Worm (Caenorhabditis elegans) whole organism, L2 larva: ENCODE data around the gene T28C6.10.

ENCODE experiments used
- C34F6.9 ChIP-seq: fragments of 150-350 bp; optimal IDR thresholded peaks from 2 replicates; lab custom pipeline; 2014; ENCODE audit warnings: missing biosample characterization, missing genetic modification characterization
- F13H6.1 ChIP-seq: sonication (generic microtip); optimal IDR thresholded peaks from 2 replicates; lab custom pipeline; 2016; ENCODE audit warnings: missing genetic modification characterization, missing compliant biosample characterization
- R02D3.7 ChIP-seq: fragments of 150-350 bp; optimal IDR thresholded peaks from 2 replicates; lab custom pipeline; 2014; ENCODE audit warnings: missing biosample characterization, missing genetic modification characterization
- ZK546.5 ChIP-seq: sonication (generic microtip); optimal IDR thresholded peaks from 2 replicates; lab custom pipeline; 2017; ENCODE audit warnings: missing biosample characterization, missing genetic modification characterization
- alr-1 ChIP-seq: fragments of 150-350 bp; optimal IDR thresholded peaks from 2 replicates; lab custom pipeline; 2014; ENCODE audit warnings: missing biosample characterization, missing genetic modification characterization
- aly-2 ChIP-seq: fragments of 150-350 bp; optimal IDR thresholded peaks from 2 replicates; lab custom pipeline; 2014; ENCODE audit warnings: missing biosample characterization, missing genetic modification characterization
- ama-1 ChIP-seq: fragments of 150-350 bp; optimal IDR thresholded peaks from 2 replicates; lab custom pipeline; 2018; ENCODE audit warnings: inconsistent platforms
- blmp-1 ChIP-seq: sonication (generic microtip); optimal IDR thresholded peaks from 2 replicates; lab custom pipeline; 2017; ENCODE audit warnings: missing genetic modification characterization, mild to moderate bottlenecking, missing compliant biosample characterization, antibody characterized with exemption, moderate library complexity; ENCODE audit not compliant: insufficient read depth
- ceh-16 ChIP-seq: fragments of 150-350 bp; optimal IDR thresholded peaks from 2 replicates; lab custom pipeline; 2014; ENCODE audit warnings: missing biosample characterization, missing genetic modification characterization
- ceh-82 ChIP-seq: fragments of 150-350 bp; optimal IDR thresholded peaks from 2 replicates; lab custom pipeline; 2014; ENCODE audit warnings: missing biosample characterization, missing genetic modification characterization
- crh-2 ChIP-seq: sonication (generic microtip); optimal IDR thresholded peaks from 2 replicates; lab custom pipeline; 2017; ENCODE audit warnings: missing biosample characterization, missing genetic modification characterization
- dmd-4 ChIP-seq: sonication (generic microtip); optimal IDR thresholded peaks from 2 replicates; lab custom pipeline; 2017; ENCODE audit warnings: missing biosample characterization, missing genetic modification characterization
- egl-27 ChIP-seq: sonication (generic microtip); optimal IDR thresholded peaks from 3 replicates; lab custom pipeline; 2017; ENCODE audit warnings: missing biosample characterization, missing genetic modification reagents, missing genetic modification characterization
- elt-1 ChIP-seq: fragments of 150-350 bp; optimal IDR thresholded peaks from 2 replicates; lab custom pipeline; 2014; ENCODE audit warnings: missing biosample characterization, missing genetic modification characterization
- elt-3 ChIP-seq: sonication (generic microtip); optimal IDR thresholded peaks from 2 replicates; lab custom pipeline; 2017; ENCODE audit warnings: missing biosample characterization, missing genetic modification characterization
- fos-1 ChIP-seq: fragments of 150-350 bp; optimal IDR thresholded peaks from 2 replicates; lab custom pipeline; 2014; ENCODE audit warnings: missing biosample characterization, missing genetic modification characterization
- gmeb-1 ChIP-seq: fragments of 150-350 bp; optimal IDR thresholded peaks from 2 replicates; lab custom pipeline; 2014; ENCODE audit warnings: missing biosample characterization, missing genetic modification characterization
- lin-11 ChIP-seq: fragments of 150-350 bp; sonication (generic microtip); optimal IDR thresholded peaks from 2 replicates; lab custom pipeline; 2014; ENCODE audit warnings: missing biosample characterization, missing genetic modification characterization, inconsistent platforms, mixed read lengths
- lin-13 ChIP-seq: fragments of 150-350 bp; optimal IDR thresholded peaks from 2 replicates; lab custom pipeline; 2014; ENCODE audit warnings: missing biosample characterization, missing genetic modification reagents, missing genetic modification characterization
- lin-39 ChIP-seq: fragments of 150-350 bp; optimal IDR thresholded peaks from 2 replicates; lab custom pipeline; 2014; ENCODE audit warnings: missing biosample characterization, missing genetic modification reagents, missing genetic modification characterization
- lsy-2 ChIP-seq, 2 experiments: fragments of 150-350 bp in 1 of 2; sonication (generic microtip) in 1 of 2; optimal IDR thresholded peaks; 2 replicates each; lab custom pipeline; 2014 to 2017; ENCODE audit warnings: missing biosample characterization in 2 of 2, missing genetic modification characterization in 2 of 2
- mab-5 ChIP-seq: fragments of 150-350 bp; optimal IDR thresholded peaks from 2 replicates; lab custom pipeline; 2014; ENCODE audit warnings: missing biosample characterization, missing genetic modification characterization
- mbf-1 ChIP-seq: sonication (generic microtip); optimal IDR thresholded peaks from 2 replicates; lab custom pipeline; 2017; ENCODE audit warnings: missing biosample characterization, missing genetic modification characterization
- mdl-1 ChIP-seq, 2 experiments: fragments of 150-350 bp in 1 of 2; sonication (generic microtip) in 1 of 2; optimal IDR thresholded peaks; 2 replicates each; lab custom pipeline; 2017; ENCODE audit warnings: missing biosample characterization in 2 of 2, missing genetic modification characterization in 2 of 2
- nhr-10 ChIP-seq: sonication (generic microtip); optimal IDR thresholded peaks from 2 replicates; lab custom pipeline; 2017; ENCODE audit warnings: missing biosample characterization, missing genetic modification characterization
- nhr-12 ChIP-seq: fragments of 150-350 bp; optimal IDR thresholded peaks from 2 replicates; lab custom pipeline; 2014; ENCODE audit warnings: missing biosample characterization, missing genetic modification characterization
- nhr-129 ChIP-seq: fragments of 150-350 bp; optimal IDR thresholded peaks from 2 replicates; lab custom pipeline; 2014; ENCODE audit warnings: missing biosample characterization, missing genetic modification characterization
- nhr-23 ChIP-seq: fragments of 150-350 bp; optimal IDR thresholded peaks from 2 replicates; lab custom pipeline; 2014; ENCODE audit warnings: missing biosample characterization, missing genetic modification reagents, missing genetic modification characterization
- nhr-237 ChIP-seq: fragments of 150-350 bp; optimal IDR thresholded peaks from 2 replicates; lab custom pipeline; 2014; ENCODE audit warnings: missing biosample characterization, missing genetic modification characterization
- nhr-77 ChIP-seq: fragments of 150-350 bp; optimal IDR thresholded peaks from 2 replicates; lab custom pipeline; 2014; ENCODE audit warnings: missing biosample characterization, missing genetic modification characterization
- peb-1 ChIP-seq: fragments of 150-350 bp; optimal IDR thresholded peaks from 2 replicates; lab custom pipeline; 2014; ENCODE audit warnings: missing biosample characterization, missing genetic modification characterization
- sem-4 ChIP-seq: fragments of 150-350 bp; optimal IDR thresholded peaks from 2 replicates; lab custom pipeline; 2014; ENCODE audit warnings: missing biosample characterization, missing genetic modification reagents, missing genetic modification characterization
- skn-1 ChIP-seq: sonication (generic microtip); optimal IDR thresholded peaks from 2 replicates; lab custom pipeline; 2017; ENCODE audit warnings: missing biosample characterization, missing genetic modification characterization
- sma-9 ChIP-seq, 2 experiments: fragments of 150-350 bp in 1 of 2; sonication (generic microtip) in 1 of 2; optimal IDR thresholded peaks; 2 replicates each; lab custom pipeline; 2014 to 2016; ENCODE audit warnings: missing genetic modification characterization in 2 of 2, mild to moderate bottlenecking in 1 of 2, missing biosample characterization in 1 of 2, missing compliant biosample characterization in 1 of 2, missing genetic modification reagents in 1 of 2, moderate library complexity in 1 of 2
- unc-55 ChIP-seq: fragments of 150-350 bp; sonication (generic microtip); optimal IDR thresholded peaks from 3 replicates; lab custom pipeline; 2014; ENCODE audit warnings: missing biosample characterization, missing genetic modification reagents, missing genetic modification characterization
- unc-62 ChIP-seq: fragments of 150-350 bp; optimal IDR thresholded peaks from 2 replicates; lab custom pipeline; 2014; ENCODE audit warnings: missing biosample characterization, missing genetic modification reagents, missing genetic modification characterization
- zag-1 ChIP-seq: fragments of 150-350 bp; optimal IDR thresholded peaks from 2 replicates; lab custom pipeline; 2014; ENCODE audit warnings: missing biosample characterization, missing genetic modification characterization
- ztf-1 ChIP-seq: fragments of 200-800 bp; sonication (Bioruptor generic); conservative IDR thresholded peaks from 2 replicates; pipeline ENCODE4 v1.3.6; 2022; ENCODE audit warnings: missing genetic modification characterization, missing compliant biosample characterization
- ztf-11 ChIP-seq: sonication (generic microtip); optimal IDR thresholded peaks from 2 replicates; lab custom pipeline; 2017; ENCODE audit warnings: missing biosample characterization, missing genetic modification characterization
- ztf-4 ChIP-seq: fragments of 150-350 bp; optimal IDR thresholded peaks from 2 replicates; lab custom pipeline; 2014; ENCODE audit warnings: missing biosample characterization, missing genetic modification characterization

The T28C6.10 gene

DNA sequence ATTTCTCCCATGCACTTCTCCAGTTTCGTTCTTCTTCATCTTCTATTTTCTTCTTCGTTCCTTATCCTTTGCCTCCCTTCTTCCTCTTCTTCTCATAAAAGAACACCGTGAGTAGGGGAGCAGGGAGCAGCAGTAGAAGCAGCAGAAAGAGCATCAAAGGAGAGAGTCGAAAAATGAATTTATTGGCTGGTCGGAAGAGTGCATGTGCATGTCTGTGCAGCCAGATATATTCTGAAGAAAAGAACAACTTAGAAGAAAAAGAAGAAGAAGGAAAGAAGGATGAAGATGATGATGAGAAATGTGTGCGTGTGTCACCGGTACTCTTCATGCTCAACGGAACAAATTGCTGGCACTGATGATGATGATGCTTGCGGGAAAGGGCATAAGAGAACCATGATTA lies 21.5 kb upstream of the T28C6.10 start:
- TF ChIP-seq mdl-1 (tag; optimal IDR thresholded peaks at IDR 0.05; lab: Kevin White, UChicago) (peak in 1 of 2 experiments; percentile 31), nhr-10 (tag; lab: Kevin White, UChicago) (no peak), fos-1 (peak; percentile 9), sma-9 (GFP tag; optimal IDR thresholded peaks at IDR 0.05; lab: Kevin White, UChicago) (peak; percentile 36), sma-9 (tag; optimal IDR thresholded peaks at IDR 0.05; lab: Kevin White, UChicago) (no peak), ceh-82 (tag; lab: Kevin White, UChicago) (no peak), C34F6.9 (tag; lab: Kevin White, UChicago) (peak; percentile 60), zag-1 (tag; lab: Kevin White, UChicago) (peak; percentile 58), unc-55 (GFP tag; lab: Kevin White, UChicago) (peak; percentile 52), F13H6.1 (tag; lab: Kevin White, UChicago) (peak; percentile 9)

DNA sequence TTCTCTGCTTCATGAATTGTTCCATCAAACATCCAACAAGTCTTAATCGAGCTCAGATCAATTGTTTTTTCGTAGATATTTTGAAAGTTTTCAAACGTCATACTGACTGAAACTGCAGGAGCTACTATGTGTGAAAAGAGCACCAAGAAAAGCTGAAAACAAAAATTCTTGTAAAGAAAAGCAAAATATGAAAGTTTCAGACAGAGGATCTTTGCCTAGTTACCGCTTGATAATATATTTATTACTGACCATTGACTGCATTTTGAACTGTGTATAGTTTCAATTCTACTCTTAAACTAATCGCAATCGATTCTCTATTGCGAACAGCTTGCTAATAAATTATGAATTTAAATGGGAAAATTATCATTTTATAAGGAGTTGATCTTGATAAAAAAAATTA lies 19.5 kb upstream of the T28C6.10 start, which contains the start of gene clec-182:
clec-182 (minus strand) TSS at position 101 of the 400 bp plus-strand sequence.
- no peak for TF ChIP-seq ztf-1 (GFP tag; lab: Robert Waterston, UW)
- TF ChIP-seq lin-39 (tag; lab: Kevin White, UChicago) = no peak
- no peak for TF ChIP-seq alr-1 (tag; lab: Kevin White, UChicago)
- no peak for TF ChIP-seq R02D3.7 (tag; lab: Kevin White, UChicago)
- no peak for TF ChIP-seq ama-1 (lab: Kevin White, UChicago)
- TF ChIP-seq skn-1 = no peak
- no peak for TF ChIP-seq elt-3 (tag; lab: Kevin White, UChicago)
- TF ChIP-seq gmeb-1 = no peak
- TF ChIP-seq egl-27 = no peak

DNA sequence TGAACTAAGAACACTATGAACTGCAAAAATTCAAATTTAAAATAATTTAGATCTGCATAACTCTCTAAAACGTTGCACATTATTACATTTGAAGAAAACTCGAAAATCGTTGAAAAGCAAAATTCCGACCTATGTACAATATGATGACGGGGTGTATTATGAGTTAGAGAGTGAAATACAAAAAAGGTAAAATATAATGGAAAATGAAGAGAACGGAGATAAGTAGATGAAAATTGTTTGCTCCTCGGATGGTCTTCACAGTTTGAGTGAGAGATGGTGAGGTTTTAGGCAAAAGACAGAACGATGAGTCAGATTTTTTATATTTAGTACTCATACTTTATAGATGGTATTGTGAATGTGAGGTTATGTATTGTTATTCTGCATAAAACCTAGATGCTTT lies 10.4 kb upstream of the T28C6.10 start:
- TF ChIP-seq sem-4 (tag; lab: Kevin White, UChicago) = no peak
- TF ChIP-seq fos-1 = peak; percentile 78

DNA sequence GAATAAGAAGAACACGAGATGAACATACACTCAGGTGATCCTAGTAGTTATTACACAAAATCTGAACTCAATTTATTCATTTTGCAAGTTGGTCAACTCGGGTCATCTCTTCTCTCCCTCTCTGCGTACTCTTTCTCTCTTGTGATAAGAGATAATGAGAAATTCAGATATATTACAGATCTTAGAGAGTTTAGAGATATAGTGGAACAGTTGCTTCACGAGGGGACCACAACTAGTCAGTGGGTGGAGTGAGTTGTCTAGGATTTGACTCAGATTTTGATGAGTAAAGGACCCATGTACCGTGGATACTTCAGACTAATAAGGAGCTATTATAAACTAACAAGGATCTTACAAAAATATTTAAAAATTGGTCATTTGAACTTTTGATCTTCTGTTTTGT lies 4.1 kb upstream of the T28C6.10 start, which contains the start of gene exc-5:
exc-5 (minus strand) TSS at position 57 of the 400 bp plus-strand sequence.
- TF ChIP-seq elt-3 (tag; lab: Kevin White, UChicago) = no peak
- TF ChIP-seq ama-1 (lab: Kevin White, UChicago) = no peak
- no peak for TF ChIP-seq crh-2
- TF ChIP-seq sma-9 (GFP tag; optimal IDR thresholded peaks at IDR 0.05; lab: Kevin White, UChicago) = peak; percentile 28
- no peak for TF ChIP-seq sma-9 (tag; optimal IDR thresholded peaks at IDR 0.05; lab: Kevin White, UChicago)
- TF ChIP-seq aly-2 (tag; lab: Kevin White, UChicago) = no peak
- TF ChIP-seq ztf-11 = no peak
- no peak for TF ChIP-seq elt-1 (tag; lab: Kevin White, UChicago)
- no peak for TF ChIP-seq dmd-4 (tag; lab: Kevin White, UChicago)
- TF ChIP-seq nhr-12 = no peak
- no peak for TF ChIP-seq lin-39 (tag; lab: Kevin White, UChicago)
- no peak for TF ChIP-seq peb-1 (tag; lab: Kevin White, UChicago)
- no peak for TF ChIP-seq ceh-82 (tag; lab: Kevin White, UChicago)
- TF ChIP-seq alr-1 (tag; lab: Kevin White, UChicago) = no peak
- no peak for TF ChIP-seq nhr-23 (tag; lab: Kevin White, UChicago)
- TF ChIP-seq blmp-1 (tag; lab: Kevin White, UChicago) = no peak
- no peak for TF ChIP-seq nhr-10 (tag; lab: Kevin White, UChicago)
- no peak for TF ChIP-seq unc-55 (GFP tag; lab: Kevin White, UChicago)
- no peak for TF ChIP-seq fos-1
- TF ChIP-seq mdl-1 (tag; optimal IDR thresholded peaks at IDR 0.05; lab: Kevin White, UChicago) = no peak
- peak; percentile 13 for TF ChIP-seq nhr-129 (tag; lab: Kevin White, UChicago)
- TF ChIP-seq ceh-16 = no peak
- TF ChIP-seq lsy-2 (tag; optimal IDR thresholded peaks at IDR 0.05; lab: Kevin White, UChicago) = no peak
- no peak for TF ChIP-seq gmeb-1
- no peak for TF ChIP-seq nhr-237
- no peak for TF ChIP-seq lin-13 (GFP tag; lab: Kevin White, UChicago)
- TF ChIP-seq F13H6.1 (tag; lab: Kevin White, UChicago) = peak; percentile 51
- no peak for TF ChIP-seq sem-4 (tag; lab: Kevin White, UChicago)
- TF ChIP-seq nhr-77 (tag; lab: Kevin White, UChicago) = no peak
- TF ChIP-seq mab-5 = no peak
- no peak for TF ChIP-seq ztf-4 (tag; lab: Kevin White, UChicago)
- no peak for TF ChIP-seq lin-11 (tag; lab: Kevin White, UChicago)
- TF ChIP-seq unc-62 (GFP tag; lab: Kevin White, UChicago) = no peak
- no peak for TF ChIP-seq mbf-1
- TF ChIP-seq ZK546.5 (tag; lab: Kevin White, UChicago) = no peak
- TF ChIP-seq ztf-1 (GFP tag; lab: Robert Waterston, UW) = no peak
- TF ChIP-seq C34F6.9 (tag; lab: Kevin White, UChicago) = peak; percentile 8
- TF ChIP-seq, all 48 proteins: peak for 4
